Worm (Caenorhabditis elegans): Measurements from ENCODE around the gene str-145.

str-145 gene

ce11 chrV:8108670-8109069, 10.5 kb upstream of the str-145 start, which contains the start of gene myo-5:
myo-5 (plus strand) TSS chrV:8108970.
- TF ChIP-seq W03F9.2 (tag; optimal IDR thresholded peaks at IDR 0.05) (no peak), him-1 (tag; optimal IDR thresholded peaks at IDR 0.05) (no peak), dao-5 (tag; optimal IDR thresholded peaks at IDR 0.05) (no peak)

ce11 chrV:8104473-8104872, 6.3 kb upstream of the str-145 start, which contains the start of gene srlf-16:
srlf-16 (plus strand) TSS chrV:8104773.
- TF ChIP-seq dao-5 (tag; optimal IDR thresholded peaks at IDR 0.05): no peak
- no peak for TF ChIP-seq him-1 (tag; optimal IDR thresholded peaks at IDR 0.05)
- TF ChIP-seq W03F9.2 (tag; optimal IDR thresholded peaks at IDR 0.05): no peak

- TF ChIP-seq him-1 (tag; optimal IDR thresholded peaks at IDR 0.05) (no peak), W03F9.2 (tag; optimal IDR thresholded peaks at IDR 0.05) (no peak), dao-5 (tag; optimal IDR thresholded peaks at IDR 0.05) (no peak)
These were observed 4.8 kb upstream of the str-145 start, which contains the start of gene str-90 for ce11 chrV:8102960-8103359. str-90 (plus strand) TSS chrV:8103260.

ce11 chrV:8099306-8099705, 1.2 kb upstream of the str-145 start, which contains the start of gene sdz-23:
sdz-23 (plus strand) TSS chrV:8099606.
- TF ChIP-seq dao-5 (tag; optimal IDR thresholded peaks at IDR 0.05) (no peak), W03F9.2 (tag; optimal IDR thresholded peaks at IDR 0.05) (no peak), him-1 (tag; optimal IDR thresholded peaks at IDR 0.05) (no peak)

- no peak for TF ChIP-seq him-1 (tag; optimal IDR thresholded peaks at IDR 0.05)
- no peak for TF ChIP-seq W03F9.2 (tag; optimal IDR thresholded peaks at IDR 0.05)
- TF ChIP-seq dao-5 (tag; optimal IDR thresholded peaks at IDR 0.05): no peak
These were observed 2.8 kb downstream of the str-145 start, which contains the start of gene str-146 for ce11 chrV:8095378-8095777. str-146 (minus strand) TSS chrV:8095478.

- TF ChIP-seq W03F9.2 (tag; optimal IDR thresholded peaks at IDR 0.05): no peak
- TF ChIP-seq him-1 (tag; optimal IDR thresholded peaks at IDR 0.05): no peak
- no peak for TF ChIP-seq dao-5 (tag; optimal IDR thresholded peaks at IDR 0.05)
These were observed 5.8 kb downstream of the str-145 start, which contains the start of gene str-129 for ce11 chrV:8092385-8092784. str-129 (minus strand) TSS chrV:8092485.

- TF ChIP-seq him-1 (tag; optimal IDR thresholded peaks at IDR 0.05) (no peak), dao-5 (tag; optimal IDR thresholded peaks at IDR 0.05) (no peak), W03F9.2 (tag; optimal IDR thresholded peaks at IDR 0.05) (no peak)
These were observed 7.5 kb downstream of the str-145 start, which contains the start of gene str-130 for ce11 chrV:8090595-8090994. str-130 (minus strand) TSS chrV:8090695.

ce11 chrV:8085141-8085540, 13.0 kb downstream of the str-145 start, which contains the start of gene C09H5.7:
C09H5.7 (minus strand) TSS chrV:8085241.
- no peak for TF ChIP-seq dao-5 (tag; optimal IDR thresholded peaks at IDR 0.05)
- TF ChIP-seq him-1 (tag; optimal IDR thresholded peaks at IDR 0.05): no peak
- TF ChIP-seq W03F9.2 (tag; optimal IDR thresholded peaks at IDR 0.05): no peak

ce11 chrV:8081579-8081978, 16.6 kb downstream of the str-145 start, which contains the start of gene str-131:
str-131 (minus strand) TSS chrV:8081679.
- TF ChIP-seq W03F9.2 (tag; optimal IDR thresholded peaks at IDR 0.05) (no peak), him-1 (tag; optimal IDR thresholded peaks at IDR 0.05) (no peak), dao-5 (tag; optimal IDR thresholded peaks at IDR 0.05) (no peak)

- TF ChIP-seq dao-5 (tag; optimal IDR thresholded peaks at IDR 0.05) (no peak), W03F9.2 (tag; optimal IDR thresholded peaks at IDR 0.05) (no peak), him-1 (tag; optimal IDR thresholded peaks at IDR 0.05) (no peak)
These were observed 18.3 kb downstream of the str-145 start for ce11 chrV:8079813-8080212.

- no peak for TF ChIP-seq him-1 (tag; optimal IDR thresholded peaks at IDR 0.05)
- no peak for TF ChIP-seq W03F9.2 (tag; optimal IDR thresholded peaks at IDR 0.05)
- no peak for TF ChIP-seq dao-5 (tag; optimal IDR thresholded peaks at IDR 0.05)
These were observed 22.4 kb downstream of the str-145 start, which contains the start of gene catp-3 for ce11 chrV:8075712-8076111. catp-3 (plus strand) TSS chrV:8076012.

ce11 chrV:8073162-8073561, 25.0 kb downstream of the str-145 start:
- TF ChIP-seq him-1 (tag; optimal IDR thresholded peaks at IDR 0.05) (no peak), dao-5 (tag; optimal IDR thresholded peaks at IDR 0.05) (no peak), W03F9.2 (tag; optimal IDR thresholded peaks at IDR 0.05) (no peak)

- TF ChIP-seq dao-5 (tag; optimal IDR thresholded peaks at IDR 0.05): no peak
- no peak for TF ChIP-seq him-1 (tag; optimal IDR thresholded peaks at IDR 0.05)
- no peak for TF ChIP-seq W03F9.2 (tag; optimal IDR thresholded peaks at IDR 0.05)
These were observed 26.1 kb downstream of the str-145 start, which contains the start of gene str-144 for ce11 chrV:8072047-8072446. str-144 (minus strand) TSS chrV:8072147.

- TF ChIP-seq dao-5 (tag; optimal IDR thresholded peaks at IDR 0.05): no peak
- no peak for TF ChIP-seq W03F9.2 (tag; optimal IDR thresholded peaks at IDR 0.05)
- TF ChIP-seq him-1 (tag; optimal IDR thresholded peaks at IDR 0.05): no peak
These were observed 28.5 kb downstream of the str-145 start, which contains the start of gene str-143 for ce11 chrV:8069637-8070036. str-143 (minus strand) TSS chrV:8069737.

ce11 chrV:8067800-8068199, 30.3 kb downstream of the str-145 start, which contains the start of gene str-140:
str-140 (minus strand) TSS chrV:8067900.
- TF ChIP-seq dao-5 (tag; optimal IDR thresholded peaks at IDR 0.05) (no peak), W03F9.2 (tag; optimal IDR thresholded peaks at IDR 0.05) (no peak), him-1 (tag; optimal IDR thresholded peaks at IDR 0.05) (no peak)
